Fruit fly (Drosophila melanogaster) whole organism, prepupa: ENCODE results near the gene CG46462.

Source experiments
- Blimp-1 ChIP-seq: fragments of 200-800 bp; sonication (Bioruptor generic); optimal IDR thresholded peaks from 3 replicates; lab custom pipeline; 2017; ENCODE audit warnings: missing biosample characterization, missing genetic modification characterization, mild to moderate bottlenecking, moderate library complexity, missing genetic modification reagents
- CG10631 ChIP-seq: fragments of 200-800 bp; sonication (Bioruptor generic); optimal IDR thresholded peaks from 2 replicates; lab custom pipeline; 2016; ENCODE audit warnings: missing biosample characterization, missing genetic modification characterization
- CG10669 ChIP-seq: fragments of 200-800 bp; sonication (Bioruptor generic); optimal IDR thresholded peaks from 3 replicates; lab custom pipeline; 2018; ENCODE audit warnings: missing biosample characterization, mild to moderate bottlenecking, missing genetic modification characterization, moderate library complexity
- CG15336 ChIP-seq: fragments of 200-800 bp; sonication (Bioruptor generic); IDR thresholded peaks from 2 replicates; pipeline ENCODE4 v1.3.6; 2022; ENCODE audit warnings: missing biosample characterization, missing genetic modification characterization
- CG1621 ChIP-seq: fragments of 200-800 bp; sonication (Bioruptor generic); optimal IDR thresholded peaks from 3 replicates; lab custom pipeline; 2018; ENCODE audit warnings: missing biosample characterization, mild to moderate bottlenecking, missing genetic modification characterization
- CG16779 ChIP-seq: fragments of 200-800 bp; sonication (Bioruptor generic); optimal IDR thresholded peaks from 3 replicates; lab custom pipeline; 2017; ENCODE audit warnings: missing biosample characterization, mild to moderate bottlenecking, missing genetic modification characterization
- CG3032 ChIP-seq: fragments of 200-800 bp; optimal IDR thresholded peaks from 2 replicates; lab custom pipeline; 2019; ENCODE audit warnings: missing biosample characterization, mild to moderate bottlenecking, missing genetic modification characterization, moderate library complexity
- CG31627 ChIP-seq: fragments of 200-800 bp; sonication (Bioruptor generic); optimal IDR thresholded peaks from 3 replicates; lab custom pipeline; 2016; ENCODE audit warnings: missing biosample characterization, missing genetic modification characterization
- CG32006 ChIP-seq: fragments of 200-800 bp; sonication (Bioruptor generic); optimal IDR thresholded peaks from 3 replicates; lab custom pipeline; 2017; ENCODE audit warnings: missing biosample characterization, mild to moderate bottlenecking, missing genetic modification characterization
- CG34406 ChIP-seq: fragments of 200-800 bp; sonication (Bioruptor generic); optimal IDR thresholded peaks from 3 replicates; lab custom pipeline; 2016; ENCODE audit warnings: missing biosample characterization, missing genetic modification characterization
- CG3919 ChIP-seq: fragments of 200-800 bp; sonication (Bioruptor generic); optimal IDR thresholded peaks from 3 replicates; lab custom pipeline; 2016; ENCODE audit warnings: missing biosample characterization, missing genetic modification characterization
- CG4318 ChIP-seq: fragments of 200-800 bp; sonication (Bioruptor generic); optimal IDR thresholded peaks from 3 replicates; lab custom pipeline; 2017; ENCODE audit warnings: missing biosample characterization, mild to moderate bottlenecking, missing genetic modification characterization
- CG6163 ChIP-seq: fragments of 200-800 bp; sonication (Bioruptor generic); IDR thresholded peaks from 3 replicates; pipeline ENCODE4 v1.3.6; 2022; ENCODE audit warnings: missing biosample characterization, missing genetic modification characterization
- CG6276 ChIP-seq: fragments of 200-800 bp; sonication (Bioruptor generic); optimal IDR thresholded peaks from 2 replicates; lab custom pipeline; 2017; ENCODE audit warnings: missing biosample characterization, mild to moderate bottlenecking, missing genetic modification characterization
- CG6792 ChIP-seq: fragments of 200-800 bp; sonication (Bioruptor generic); optimal IDR thresholded peaks from 3 replicates; lab custom pipeline; 2016; ENCODE audit warnings: missing biosample characterization, missing genetic modification characterization
- CG6808 ChIP-seq: fragments of 200-800 bp; sonication (Bioruptor generic); optimal IDR thresholded peaks from 3 replicates; lab custom pipeline; 2017; ENCODE audit warnings: missing biosample characterization, missing genetic modification characterization, mild to moderate bottlenecking, moderate library complexity, missing genetic modification reagents
- CG6854 ChIP-seq: fragments of 200-800 bp; sonication (Bioruptor generic); optimal IDR thresholded peaks from 2 replicates; lab custom pipeline; 2017; ENCODE audit warnings: missing biosample characterization, mild to moderate bottlenecking, missing genetic modification characterization
- CG7368 ChIP-seq: fragments of 200-800 bp; sonication (Bioruptor generic); optimal IDR thresholded peaks from 3 replicates; lab custom pipeline; 2016; ENCODE audit warnings: missing biosample characterization, missing genetic modification characterization
- CG8319 ChIP-seq: fragments of 200-800 bp; sonication (Bioruptor generic); optimal IDR thresholded peaks from 3 replicates; lab custom pipeline; 2016; ENCODE audit warnings: missing biosample characterization, missing genetic modification characterization
- Eip78C ChIP-seq: fragments of 200-800 bp; sonication (Bioruptor generic); peaks from one replicate; lab custom pipeline; 2016; ENCODE audit warnings: missing biosample characterization, missing genetic modification characterization
- Eip93F ChIP-seq: fragments of 200-800 bp; sonication (Bioruptor generic); optimal IDR thresholded peaks from 2 replicates; lab custom pipeline; 2016; ENCODE audit warnings: missing biosample characterization, mild to moderate bottlenecking, missing genetic modification characterization
- Ets96B ChIP-seq: fragments of 200-800 bp; optimal IDR thresholded peaks from 2 replicates; lab custom pipeline; 2019; ENCODE audit warnings: missing biosample characterization, mild to moderate bottlenecking, missing genetic modification characterization, moderate library complexity
- Hr38 ChIP-seq: sonication (Bioruptor generic); optimal IDR thresholded peaks from 2 replicates; lab custom pipeline; 2016; ENCODE audit warnings: missing biosample characterization, missing genetic modification characterization
- Hr39 ChIP-seq: fragments of 200-800 bp; sonication (Bioruptor generic); optimal IDR thresholded peaks from 2 replicates; lab custom pipeline; 2016; ENCODE audit warnings: missing biosample characterization, missing genetic modification characterization
- Lpt ChIP-seq: fragments of 200-800 bp; sonication (Bioruptor generic); optimal IDR thresholded peaks from 3 replicates; lab custom pipeline; 2016; ENCODE audit warnings: missing biosample characterization, missing genetic modification characterization
- Met ChIP-seq: fragments of 200-800 bp; sonication (Bioruptor generic); optimal IDR thresholded peaks from 3 replicates; lab custom pipeline; 2016; ENCODE audit warnings: missing biosample characterization, missing genetic modification characterization
- OdsH ChIP-seq: fragments of 200-800 bp; sonication (Bioruptor generic); optimal IDR thresholded peaks from 3 replicates; lab custom pipeline; 2016; ENCODE audit warnings: missing biosample characterization, missing genetic modification characterization
- Sox14 ChIP-seq: fragments of 200-800 bp; sonication (Bioruptor generic); optimal IDR thresholded peaks from 3 replicates; lab custom pipeline; 2016; ENCODE audit warnings: missing biosample characterization, missing genetic modification characterization
- Sox15 ChIP-seq: fragments of 200-800 bp; sonication (Bioruptor generic); optimal IDR thresholded peaks from 3 replicates; lab custom pipeline; 2016; ENCODE audit warnings: missing biosample characterization, missing genetic modification characterization
- acj6 ChIP-seq: fragments of 200-800 bp; sonication (Bioruptor generic); optimal IDR thresholded peaks from 3 replicates; lab custom pipeline; 2016; ENCODE audit warnings: missing biosample characterization, missing genetic modification characterization
- cyc ChIP-seq: fragments of 200-800 bp; sonication (Bioruptor generic); optimal IDR thresholded peaks from 3 replicates; lab custom pipeline; 2016; ENCODE audit warnings: missing biosample characterization, missing genetic modification characterization
- dac ChIP-seq: fragments of 200-800 bp; sonication (Bioruptor generic); optimal IDR thresholded peaks from 2 replicates; lab custom pipeline; 2017; ENCODE audit warnings: missing biosample characterization, mild to moderate bottlenecking, missing genetic modification characterization
- eg ChIP-seq: fragments of 200-800 bp; sonication (Bioruptor generic); IDR thresholded peaks from 3 replicates; pipeline ENCODE4 v1.3.6; 2022; ENCODE audit warnings: missing biosample characterization, missing genetic modification characterization
- esn ChIP-seq: fragments of 200-800 bp; sonication (Bioruptor generic); optimal IDR thresholded peaks from 2 replicates; lab custom pipeline; 2016; ENCODE audit warnings: missing biosample characterization, mild to moderate bottlenecking, missing genetic modification characterization, moderate library complexity
- fd59A ChIP-seq: fragments of 200-800 bp; sonication (Bioruptor generic); optimal IDR thresholded peaks from 2 replicates; lab custom pipeline; 2017; ENCODE audit warnings: missing biosample characterization, mild to moderate bottlenecking, missing genetic modification characterization, missing genetic modification reagents
- fd85E ChIP-seq: fragments of 200-800 bp; sonication (Bioruptor generic); optimal IDR thresholded peaks from 3 replicates; lab custom pipeline; 2016; ENCODE audit warnings: missing biosample characterization, missing genetic modification characterization
- fkh ChIP-seq: fragments of 200-800 bp; sonication (Bioruptor generic); optimal IDR thresholded peaks from 3 replicates; lab custom pipeline; 2017; ENCODE audit warnings: missing biosample characterization, mild to moderate bottlenecking, missing genetic modification characterization, moderate library complexity
- pdm3 ChIP-seq: fragments of 200-800 bp; sonication (Bioruptor generic); optimal IDR thresholded peaks from 3 replicates; lab custom pipeline; 2016; ENCODE audit warnings: missing biosample characterization, missing genetic modification characterization
- salr ChIP-seq, 2 experiments: fragments of 200-800 bp; sonication (Bioruptor generic); optimal IDR thresholded peaks; 3 replicates each; lab custom pipeline; 2016 to 2018; ENCODE audit warnings: missing biosample characterization in 2 of 2, missing genetic modification characterization in 2 of 2, mild to moderate bottlenecking in 1 of 2
- ss ChIP-seq, 2 experiments: fragments of 200-800 bp; sonication (Bioruptor generic); optimal IDR thresholded peaks; 2 replicates in 1 of 2; 3 replicates in 1 of 2; lab custom pipeline; 2017 to 2018; ENCODE audit warnings: mild to moderate bottlenecking in 2 of 2, missing biosample characterization in 2 of 2, missing genetic modification characterization in 2 of 2, moderate library complexity in 1 of 2
- svp ChIP-seq: fragments of 200-800 bp; sonication (Bioruptor generic); peaks from one replicate; lab custom pipeline; 2016; ENCODE audit warnings: missing biosample characterization, missing genetic modification characterization
- topi ChIP-seq: fragments of 200-800 bp; sonication (Bioruptor generic); optimal IDR thresholded peaks from 3 replicates; lab custom pipeline; 2016; ENCODE audit warnings: missing biosample characterization, missing genetic modification characterization
- vri ChIP-seq: fragments of 200-800 bp; sonication (Bioruptor generic); optimal IDR thresholded peaks from 3 replicates; lab custom pipeline; 2016; ENCODE audit warnings: missing biosample characterization, mild to moderate bottlenecking, missing genetic modification characterization

The CG46462 gene

dm6 chr3L:19899308-19899927, 32.1 kb upstream of the CG46462 start (continued):
- no peak for TF ChIP-seq Blimp-1 (GFP tag; lab: Kevin White, UChicago)
- peak; percentile 15 for TF ChIP-seq OdsH (GFP tag; lab: Kevin White, UChicago)
- peak; percentile 18; the same call in 1 of the 3 replicates for TF ChIP-seq CG6163
- no peak for TF ChIP-seq topi (GFP tag; lab: Kevin White, UChicago)
- no peak for TF ChIP-seq CG1621
- TF ChIP-seq CG6276 (GFP tag; lab: Kevin White, UChicago), result no peak
- peak; percentile 63 for TF ChIP-seq svp
- TF ChIP-seq Sox14, result peak; percentile 73
- no peak for TF ChIP-seq fd59A (GFP tag; lab: Kevin White, UChicago)
- TF ChIP-seq Met (GFP tag; lab: Kevin White, UChicago), result peak; percentile 7
- no peak for TF ChIP-seq cyc (GFP tag; lab: Kevin White, UChicago)
- TF ChIP-seq CG16779 (tag; lab: Kevin White, UChicago), result no peak
- peak; percentile 25 to 67 for TF ChIP-seq ss (GFP tag; optimal IDR thresholded peaks at IDR 0.05; lab: Kevin White, UChicago)
- no peak for TF ChIP-seq Lpt (GFP tag; lab: Kevin White, UChicago)
- TF ChIP-seq CG8319 (GFP tag; lab: Kevin White, UChicago), result no peak

- TF ChIP-seq ss (GFP tag; optimal IDR thresholded peaks at IDR 0.05; lab: Kevin White, UChicago) (peak in 1 of 2 experiments; percentile 30), CG3919 (GFP tag; lab: Kevin White, UChicago) (no peak), CG15336 (GFP tag; lab: Robert Waterston, UW) (no peak), CG6792 (no peak), Ets96B (tag; lab: Kevin White, UChicago) (no peak), CG10631 (GFP tag; lab: Kevin White, UChicago) (no peak), Met (GFP tag; lab: Kevin White, UChicago) (peak; percentile 26), CG8319 (GFP tag; lab: Kevin White, UChicago) (no peak), CG6808 (GFP tag; lab: Kevin White, UChicago) (no peak), acj6 (no peak), pdm3 (GFP tag; lab: Kevin White, UChicago) (no peak), esn (GFP tag; lab: Kevin White, UChicago) (peak; percentile 26), CG32006 (GFP tag; lab: Kevin White, UChicago) (no peak), fkh (GFP tag; lab: Kevin White, UChicago) (no peak), Eip93F (GFP tag; lab: Kevin White, UChicago) (peak; percentile 70), Hr38 (no peak), OdsH (GFP tag; lab: Kevin White, UChicago) (no peak), CG4318 (no peak), CG34406 (GFP tag; lab: Kevin White, UChicago) (no peak), CG16779 (tag; lab: Kevin White, UChicago) (peak; percentile 15), CG31627 (GFP tag; lab: Kevin White, UChicago) (peak; percentile 27), CG6854 (no peak), Eip78C (GFP tag; lab: Kevin White, UChicago) (peak; percentile 13), svp (peak; percentile 71), CG10669 (no peak), Hr39 (GFP tag; lab: Kevin White, UChicago) (peak; percentile 12), CG6276 (GFP tag; lab: Kevin White, UChicago) (no peak), CG7368 (GFP tag; lab: Kevin White, UChicago) (no peak), eg (GFP tag; lab: Robert Waterston, UW) (no peak), dac (GFP tag; lab: Kevin White, UChicago) (no peak), salr (GFP tag; optimal IDR thresholded peaks at IDR 0.05; lab: Kevin White, UChicago) (no peak), Sox15 (GFP tag; lab: Kevin White, UChicago) (no peak), fd85E (GFP tag; lab: Kevin White, UChicago) (no peak), cyc (GFP tag; lab: Kevin White, UChicago) (no peak), CG3032 (tag; lab: Kevin White, UChicago) (no peak), vri (GFP tag; lab: Kevin White, UChicago) (peak; percentile 52)
- TF ChIP-seq, all 60 proteins: peak for 10
Observed at dm6 chr3L:19900184-19901089, 31.1 kb upstream of the CG46462 start.
